Fruit fly (Drosophila melanogaster) whole organism, embryonic: ENCODE results near the gene hyd.

Source experiments
- CG13296 ChIP-seq: fragments of 200-800 bp; sonication (Bioruptor generic); optimal IDR thresholded peaks from 3 replicates; lab custom pipeline; 2018; ENCODE audit warnings: missing biosample characterization, mild to moderate bottlenecking, missing genetic modification characterization
- CG31365 ChIP-seq: fragments of 200-800 bp; sonication (Bioruptor generic); optimal IDR thresholded peaks from 2 replicates; lab custom pipeline; 2018; ENCODE audit warnings: missing biosample characterization, mild to moderate bottlenecking, missing genetic modification characterization

DNA sequence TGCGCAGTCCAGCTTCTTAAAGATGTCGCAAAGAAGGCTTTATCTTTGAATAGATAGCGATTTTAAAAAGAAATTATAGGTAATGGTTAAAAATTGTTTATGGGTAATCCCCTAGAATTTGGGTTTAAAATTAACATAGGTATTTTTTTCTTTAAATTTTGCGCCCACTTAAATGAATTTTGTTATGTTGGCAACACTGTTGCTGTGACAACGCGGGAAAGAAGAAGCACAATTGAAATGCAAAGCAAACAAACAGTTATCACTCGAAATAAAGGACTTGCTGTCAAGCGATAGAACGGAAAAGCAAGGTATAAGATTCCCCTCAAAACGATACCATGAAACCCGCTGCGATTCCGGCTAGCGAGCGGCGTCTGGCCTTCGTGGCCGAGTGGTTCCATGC lies 45.7 kb downstream of the hyd start, which contains the start of gene nmdyn-D7:
- TF ChIP-seq CG31365 (tag; lab: Kevin White, UChicago) (no peak), CG13296 (GFP tag; lab: Kevin White, UChicago) (no peak)
